Fruit fly (Drosophila melanogaster): ENCODE data around the gene CG43218.

dm6 chr3L:21242958-21243357 is 14.9 kb upstream of the CG43218 start:
- TF ChIP-seq CG8478 (optimal IDR thresholded peaks at IDR 0.05) (no peak), usp (GFP tag; optimal IDR thresholded peaks at IDR 0.05) (no peak), pan (optimal IDR thresholded peaks at IDR 0.05) (no peak), psq (optimal IDR thresholded peaks at IDR 0.05) (no peak), Dll (optimal IDR thresholded peaks at IDR 0.05) (no peak)
